Worm (Caenorhabditis elegans) whole organism, L1 larva: ENCODE data around the gene K11H12.9.

Experiments used
- Y116A8C.19 ChIP-seq: sonication (generic microtip); optimal IDR thresholded peaks from 2 replicates; lab custom pipeline; 2016; ENCODE audit warnings: missing compliant biosample characterization, missing genetic modification characterization, borderline replicate concordance
- blmp-1 ChIP-seq: fragments of 150-350 bp; optimal IDR thresholded peaks from 2 replicates; lab custom pipeline; 2014; ENCODE audit warnings: missing biosample characterization, missing genetic modification characterization
- ceh-82 ChIP-seq, 3 experiments: fragments of 150-350 bp in 1 of 3; sonication (generic microtip) in 2 of 3; optimal IDR thresholded peaks; 2 replicates each; lab custom pipeline; 2014 to 2017; ENCODE audit warnings: missing biosample characterization in 3 of 3, missing genetic modification characterization in 3 of 3
- ceh-90 ChIP-seq: sonication (generic microtip); optimal IDR thresholded peaks from 2 replicates; lab custom pipeline; 2016; ENCODE audit warnings: missing genetic modification characterization, missing compliant biosample characterization
- ces-1 ChIP-seq: fragments of 150-350 bp; optimal IDR thresholded peaks from 2 replicates; lab custom pipeline; 2014; ENCODE audit warnings: missing biosample characterization, missing genetic modification reagents, missing genetic modification characterization
- dsc-1 ChIP-seq: sonication (generic microtip); optimal IDR thresholded peaks from 2 replicates; lab custom pipeline; 2016; ENCODE audit warnings: mild to moderate bottlenecking, missing genetic modification characterization, missing compliant biosample characterization
- egl-13 ChIP-seq: sonication (generic microtip); optimal IDR thresholded peaks from 2 replicates; lab custom pipeline; 2016; ENCODE audit warnings: missing genotype, missing genetic modification reagents, missing genetic modification characterization, missing compliant biosample characterization
- elt-2 ChIP-seq: sonication (generic microtip); optimal IDR thresholded peaks from 2 replicates; lab custom pipeline; 2016; ENCODE audit warnings: missing genetic modification characterization, mild to moderate bottlenecking, inconsistent platforms, missing compliant biosample characterization, missing genetic modification reagents
- elt-3 ChIP-seq, 6 experiments: fragments of 150-350 bp in 1 of 6; sonication (generic microtip); optimal IDR thresholded peaks; 2 replicates each; lab custom pipeline; 2017 to 2018; ENCODE audit warnings: missing biosample characterization in 6 of 6, missing genetic modification characterization in 6 of 6, inconsistent platforms in 1 of 6
- ets-5 ChIP-seq: fragments of 200-800 bp; sonication (Bioruptor generic); IDR thresholded peaks from 2 replicates; pipeline ENCODE4 v1.3.6; 2022; ENCODE audit warnings: missing genetic modification characterization, missing compliant biosample characterization
- fkh-10 ChIP-seq: sonication (generic microtip); optimal IDR thresholded peaks from 2 replicates; lab custom pipeline; 2017; ENCODE audit warnings: missing biosample characterization, missing genetic modification reagents, missing genetic modification characterization
- fkh-8 ChIP-seq: sonication (generic microtip); optimal IDR thresholded peaks from 2 replicates; lab custom pipeline; 2016; ENCODE audit warnings: mild to moderate bottlenecking, missing genetic modification characterization, missing compliant biosample characterization
- grh-1 ChIP-seq: fragments of 200-800 bp; sonication (Bioruptor generic); IDR thresholded peaks from 2 replicates; pipeline ENCODE4 v1.3.6; 2022; ENCODE audit warnings: missing genetic modification reagents, missing genetic modification characterization, missing compliant biosample characterization
- lin-13 ChIP-seq: fragments of 150-350 bp; optimal IDR thresholded peaks from 2 replicates; lab custom pipeline; 2014; ENCODE audit warnings: missing biosample characterization, missing genetic modification reagents, missing genetic modification characterization
- lin-14 ChIP-seq: fragments of 200-800 bp; sonication (Bioruptor generic); optimal IDR thresholded peaks from 2 replicates; lab custom pipeline; 2018; ENCODE audit warnings: mild to moderate bottlenecking, missing genetic modification characterization, moderate library complexity, missing compliant biosample characterization
- lin-15B ChIP-seq: fragments of 150-350 bp; sonication (generic microtip); optimal IDR thresholded peaks from 3 replicates; lab custom pipeline; 2014; ENCODE audit warnings: missing biosample characterization, missing genetic modification characterization
- lin-35 ChIP-seq, 2 experiments: fragments of 150-350 bp; optimal IDR thresholded peaks; 2 replicates each; lab custom pipeline; 2014; ENCODE audit warnings: missing biosample characterization in 2 of 2, missing genetic modification characterization in 2 of 2, missing genetic modification reagents in 2 of 2
- lin-39 ChIP-seq: fragments of 150-350 bp; optimal IDR thresholded peaks from 2 replicates; lab custom pipeline; 2014; ENCODE audit warnings: missing biosample characterization, missing genetic modification reagents, missing genetic modification characterization
- lir-3 ChIP-seq: sonication (generic microtip); optimal IDR thresholded peaks from 2 replicates; lab custom pipeline; 2016; ENCODE audit warnings: mild to moderate bottlenecking, missing genetic modification characterization, moderate library complexity, missing compliant biosample characterization; ENCODE audit not compliant: poor library complexity
- lsy-2 ChIP-seq, 2 experiments: fragments of 150-350 bp; optimal IDR thresholded peaks; 2 replicates each; lab custom pipeline; 2014; ENCODE audit warnings: missing biosample characterization in 2 of 2, missing genetic modification characterization in 2 of 2
- mdl-1 ChIP-seq, 2 experiments: fragments of 150-350 bp; optimal IDR thresholded peaks; 2 replicates each; lab custom pipeline; 2014 to 2017; ENCODE audit warnings: missing biosample characterization in 2 of 2, missing genetic modification characterization in 2 of 2, inconsistent platforms in 1 of 2
- mep-1 ChIP-seq: fragments of 150-350 bp; optimal IDR thresholded peaks from 2 replicates; lab custom pipeline; 2014; ENCODE audit warnings: missing biosample characterization, missing genetic modification characterization
- nhr-19 ChIP-seq: fragments of 200-800 bp; sonication (Bioruptor generic); conservative IDR thresholded peaks from 2 replicates; pipeline ENCODE4 v1.3.6; 2022; ENCODE audit warnings: missing genetic modification characterization, missing compliant biosample characterization
- nhr-20 ChIP-seq: sonication (generic microtip); optimal IDR thresholded peaks from 2 replicates; lab custom pipeline; 2016; ENCODE audit warnings: mild to moderate bottlenecking, missing genetic modification characterization, missing compliant biosample characterization
- nhr-237 ChIP-seq: fragments of 150-350 bp; optimal IDR thresholded peaks from 2 replicates; lab custom pipeline; 2014; ENCODE audit warnings: missing biosample characterization, missing genetic modification characterization
- nhr-28 ChIP-seq: fragments of 150-350 bp; optimal IDR thresholded peaks from 2 replicates; lab custom pipeline; 2014; ENCODE audit warnings: missing biosample characterization, missing genetic modification characterization
- nhr-47 ChIP-seq: sonication (generic microtip); optimal IDR thresholded peaks from 2 replicates; lab custom pipeline; 2016; ENCODE audit warnings: mild to moderate bottlenecking, missing genetic modification characterization, moderate library complexity, missing compliant biosample characterization
- nhr-71 ChIP-seq: sonication (generic microtip); optimal IDR thresholded peaks from 2 replicates; lab custom pipeline; 2016; ENCODE audit warnings: mild to moderate bottlenecking, missing genetic modification characterization, moderate library complexity, missing compliant biosample characterization
- nhr-76 ChIP-seq: sonication (generic microtip); optimal IDR thresholded peaks from 2 replicates; lab custom pipeline; 2017; ENCODE audit warnings: missing biosample characterization, missing genetic modification characterization
- nhr-77 ChIP-seq: fragments of 150-350 bp; optimal IDR thresholded peaks from 2 replicates; lab custom pipeline; 2014; ENCODE audit warnings: missing biosample characterization, missing genetic modification characterization
- nhr-85 ChIP-seq: sonication (generic microtip); peaks from one replicate; lab custom pipeline; 2016; ENCODE audit warnings: missing genetic modification characterization, inconsistent platforms, missing compliant biosample characterization
- pag-3 ChIP-seq: sonication (generic microtip); optimal IDR thresholded peaks from 2 replicates; lab custom pipeline; 2017; ENCODE audit warnings: missing genetic modification characterization, mild to moderate bottlenecking, missing compliant biosample characterization, antibody characterized with exemption, borderline replicate concordance; ENCODE audit not compliant: insufficient read depth
- pqm-1 ChIP-seq: sonication (generic microtip); optimal IDR thresholded peaks from 3 replicates; lab custom pipeline; 2017; ENCODE audit warnings: missing biosample characterization, missing genetic modification characterization
- snu-23 ChIP-seq: sonication (generic microtip); optimal IDR thresholded peaks from 2 replicates; lab custom pipeline; 2016; ENCODE audit warnings: missing genetic modification characterization, missing compliant biosample characterization
- sox-4 ChIP-seq: sonication (generic microtip); optimal IDR thresholded peaks from 2 replicates; lab custom pipeline; 2016; ENCODE audit warnings: missing genetic modification characterization, missing compliant biosample characterization
- sup-37 ChIP-seq: fragments of 200-800 bp; sonication (Bioruptor generic); optimal IDR thresholded peaks from 2 replicates; lab custom pipeline; 2018; ENCODE audit warnings: mild to moderate bottlenecking, missing genetic modification characterization, missing compliant biosample characterization
- swsn-7 ChIP-seq: sonication (generic microtip); optimal IDR thresholded peaks from 2 replicates; lab custom pipeline; 2016; ENCODE audit warnings: missing genetic modification characterization, missing compliant biosample characterization
- tlp-1 ChIP-seq: fragments of 150-350 bp; optimal IDR thresholded peaks from 2 replicates; lab custom pipeline; 2014; ENCODE audit warnings: missing biosample characterization, missing genetic modification characterization
- unc-130 ChIP-seq: fragments of 150-350 bp; optimal IDR thresholded peaks from 2 replicates; lab custom pipeline; 2017; ENCODE audit warnings: missing biosample characterization, missing genetic modification characterization, inconsistent platforms
- unc-30 ChIP-seq: sonication (generic microtip); optimal IDR thresholded peaks from 2 replicates; lab custom pipeline; 2017; ENCODE audit warnings: missing biosample characterization, missing genetic modification characterization
- unc-62 ChIP-seq: fragments of 150-350 bp; optimal IDR thresholded peaks from 2 replicates; lab custom pipeline; 2014; ENCODE audit warnings: missing biosample characterization, missing genetic modification reagents, missing genetic modification characterization
- unc-86 ChIP-seq: sonication (generic microtip); optimal IDR thresholded peaks from 2 replicates; lab custom pipeline; 2016; ENCODE audit warnings: missing genetic modification characterization, missing compliant biosample characterization
- unc-98 ChIP-seq: fragments of 200-800 bp; sonication (Bioruptor generic); IDR thresholded peaks from 2 replicates; pipeline ENCODE4 v1.3.6; 2022; ENCODE audit warnings: missing genetic modification characterization, missing compliant biosample characterization
- xbp-1 ChIP-seq: sonication (generic microtip); optimal IDR thresholded peaks from 2 replicates; lab custom pipeline; 2016; ENCODE audit warnings: missing genetic modification characterization, missing compliant biosample characterization
- zag-1 ChIP-seq: fragments of 150-350 bp; optimal IDR thresholded peaks from 2 replicates; lab custom pipeline; 2014; ENCODE audit warnings: missing biosample characterization, missing genetic modification characterization
- zip-4 ChIP-seq: fragments of 200-800 bp; sonication (Bioruptor generic); optimal IDR thresholded peaks from 2 replicates; lab custom pipeline; 2018; ENCODE audit warnings: mild to moderate bottlenecking, missing genetic modification characterization, moderate library complexity, missing compliant biosample characterization

The K11H12.9 gene

DNA sequence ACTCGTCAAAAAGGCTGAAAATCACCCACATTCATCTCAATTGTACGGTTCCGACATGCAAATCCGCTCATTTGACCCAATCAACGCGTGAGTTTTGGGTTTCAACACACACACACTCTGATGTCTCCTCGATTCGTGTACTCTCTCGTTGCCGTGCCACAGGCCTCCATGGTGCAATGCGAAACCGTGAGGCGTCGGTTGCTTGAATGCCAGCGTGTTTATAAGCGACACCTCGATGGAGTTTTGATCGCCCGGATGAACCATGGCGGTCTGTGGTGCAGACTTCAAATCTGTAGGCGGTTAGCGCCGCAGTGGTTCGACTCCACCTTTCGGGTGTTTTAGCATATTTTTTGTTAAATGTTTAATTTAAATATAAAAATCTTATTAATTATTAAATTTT lies 8.5 kb downstream of the K11H12.9 start (continued):
- TF ChIP-seq zip-4 (GFP tag; lab: Kevin White, UChicago) = peak; percentile 63
- TF ChIP-seq mep-1 (tag; lab: Kevin White, UChicago) = peak; percentile 65
- TF ChIP-seq grh-1 (GFP tag; lab: Robert Waterston, UW) = peak; percentile 70
- TF ChIP-seq xbp-1 (tag; lab: Kevin White, UChicago) = peak; percentile 75
- TF ChIP-seq sup-37 = peak; percentile 60
- peak; percentile 74 for TF ChIP-seq lin-14
- no peak for TF ChIP-seq ceh-90 (tag; lab: Kevin White, UChicago)
- peak; percentile 23 for TF ChIP-seq sox-4
- no peak for TF ChIP-seq elt-2 (tag; lab: Kevin White, UChicago)
- TF ChIP-seq nhr-28 (tag; lab: Kevin White, UChicago) = no peak
- peak; percentile 53 for TF ChIP-seq lir-3 (tag; lab: Kevin White, UChicago)
- no peak for TF ChIP-seq unc-62 (GFP tag; lab: Kevin White, UChicago)
- TF ChIP-seq, all 84 proteins: peak for 48

DNA sequence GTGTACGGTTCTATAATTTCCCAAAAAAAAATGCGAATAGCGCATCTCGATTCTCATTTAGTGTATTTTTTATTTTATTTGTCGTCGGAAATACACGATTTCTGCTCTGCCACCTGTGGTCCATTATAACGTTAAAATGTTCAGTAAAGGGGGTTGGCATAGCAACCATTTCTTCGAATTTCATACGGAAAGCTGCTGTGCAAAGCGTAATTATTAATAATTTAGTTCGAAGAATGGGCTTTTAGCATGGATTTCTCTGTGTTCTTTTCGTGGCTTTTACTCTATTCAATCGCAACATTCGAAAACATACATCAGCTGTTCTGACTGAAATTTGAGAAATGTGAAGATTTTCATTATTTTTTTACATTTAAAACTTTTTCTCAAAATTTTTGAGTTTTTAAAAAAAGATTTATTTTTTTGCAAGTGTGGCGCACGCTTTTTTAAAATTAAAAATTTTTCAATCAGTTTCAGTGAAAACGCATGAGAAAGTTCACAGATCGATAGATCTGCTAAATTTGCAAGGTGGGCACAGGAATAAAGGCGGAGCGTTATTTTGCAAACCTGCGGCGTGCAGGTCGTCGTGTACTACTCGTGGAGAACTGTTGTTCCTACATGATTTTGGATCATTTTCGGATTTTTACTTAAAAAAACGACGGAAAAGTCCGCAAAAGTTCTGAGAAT lies 9.2 kb downstream of the K11H12.9 start:
- TF ChIP-seq egl-13 (tag; lab: Kevin White, UChicago) (no peak), pqm-1 (tag; lab: Kevin White, UChicago) (no peak), nhr-71 (tag; lab: Kevin White, UChicago) (no peak), lin-15B (tag; lab: Kevin White, UChicago) (no peak), mdl-1 (tag; optimal IDR thresholded peaks at IDR 0.05; lab: Kevin White, UChicago) (no peak), mep-1 (tag; lab: Kevin White, UChicago) (peak; percentile 14), pag-3 (no peak), lin-35 (GFP tag; optimal IDR thresholded peaks at IDR 0.05; lab: Kevin White, UChicago) (peak in 1 of 2 experiments; percentile 21), fkh-8 (tag; lab: Kevin White, UChicago) (peak; percentile 18)

DNA sequence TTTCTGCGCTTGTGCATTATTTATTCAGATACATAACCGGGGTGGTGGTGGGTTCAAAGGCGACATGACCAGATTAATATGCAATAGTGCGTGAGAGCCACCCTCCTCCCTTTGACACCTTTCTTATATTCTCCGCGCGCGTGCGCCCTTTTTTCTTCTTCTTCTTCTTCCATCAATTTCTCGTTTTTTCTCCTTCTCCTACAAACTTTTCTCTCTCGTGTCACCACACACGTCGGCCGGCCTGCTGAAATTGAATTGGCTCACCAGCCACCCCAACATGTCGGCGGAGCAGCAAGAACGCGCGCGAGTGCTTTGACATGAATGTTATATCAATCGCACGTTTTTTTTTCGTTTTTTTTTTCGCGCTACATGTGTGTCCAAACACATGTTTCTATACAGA lies 10.1 kb downstream of the K11H12.9 start:
- TF ChIP-seq mep-1 (tag; lab: Kevin White, UChicago) (no peak), lin-15B (tag; lab: Kevin White, UChicago) (no peak), grh-1 (GFP tag; lab: Robert Waterston, UW) (no peak), nhr-47 (tag; lab: Kevin White, UChicago) (peak; percentile 42), nhr-71 (tag; lab: Kevin White, UChicago) (peak; percentile 33), unc-98 (GFP tag; lab: Robert Waterston, UW) (no peak), pag-3 (no peak), nhr-237 (tag; lab: Kevin White, UChicago) (no peak), tlp-1 (tag; lab: Kevin White, UChicago) (no peak), ceh-90 (tag; lab: Kevin White, UChicago) (no peak), elt-3 (tag; optimal IDR thresholded peaks at IDR 0.05; lab: Kevin White, UChicago) (no peak), Y116A8C.19 (tag; lab: Kevin White, UChicago) (no peak), unc-86 (tag; lab: Kevin White, UChicago) (peak; percentile 64), zag-1 (tag; lab: Kevin White, UChicago) (no peak), ets-5 (GFP tag; lab: Robert Waterston, UW) (no peak), nhr-76 (tag; lab: Kevin White, UChicago) (no peak), nhr-20 (tag; lab: Kevin White, UChicago) (no peak), dsc-1 (tag; lab: Kevin White, UChicago) (peak; percentile 33), fkh-8 (tag; lab: Kevin White, UChicago) (peak; percentile 67), nhr-19 (GFP tag; lab: Robert Waterston, UW) (no peak), nhr-85 (no peak), fkh-10 (GFP tag; lab: Kevin White, UChicago) (peak; percentile 7), ces-1 (GFP tag; lab: Kevin White, UChicago) (no peak), ceh-82 (tag; optimal IDR thresholded peaks at IDR 0.05; lab: Kevin White, UChicago) (peak in 1 of 3 experiments; percentile 42), snu-23 (peak; percentile 4), lin-14 (peak; percentile 64), unc-130 (tag; lab: Kevin White, UChicago) (no peak), lsy-2 (tag; optimal IDR thresholded peaks at IDR 0.05; lab: Kevin White, UChicago) (peak in 1 of 2 experiments; percentile 32), egl-13 (tag; lab: Kevin White, UChicago) (peak; percentile 0), blmp-1 (tag; lab: Kevin White, UChicago) (no peak), nhr-77 (no peak), lin-39 (tag; lab: Kevin White, UChicago) (no peak), xbp-1 (tag; lab: Kevin White, UChicago) (no peak), sox-4 (no peak), swsn-7 (no peak), unc-30 (tag; lab: Kevin White, UChicago) (no peak), sup-37 (no peak), lin-13 (GFP tag; lab: Kevin White, UChicago) (no peak)
